Worm (Caenorhabditis elegans) whole organism, early embryonic: ENCODE data around the gene clec-187.

Experiments used
- B0310.2 ChIP-seq: sonication (generic microtip); optimal IDR thresholded peaks from 2 replicates; lab custom pipeline; 2016; ENCODE audit warnings: mild to moderate bottlenecking, missing genetic modification characterization, missing compliant biosample characterization
- F13C5.2 ChIP-seq: sonication (generic microtip); optimal IDR thresholded peaks from 2 replicates; lab custom pipeline; 2017; ENCODE audit warnings: mild to moderate bottlenecking, missing genetic modification characterization, inconsistent platforms, missing compliant biosample characterization
- aly-1 ChIP-seq: sonication (generic microtip); optimal IDR thresholded peaks from 2 replicates; lab custom pipeline; 2016; ENCODE audit warnings: missing genetic modification characterization, missing compliant biosample characterization
- ama-1 ChIP-seq: fragments of 150-350 bp; optimal IDR thresholded peaks from 2 replicates; lab custom pipeline; 2014
- ceh-13 ChIP-seq: fragments of 200-800 bp; sonication (Bioruptor generic); optimal IDR thresholded peaks from 2 replicates; lab custom pipeline; 2018; ENCODE audit warnings: mild to moderate bottlenecking, missing genetic modification characterization, missing compliant biosample characterization
- ceh-36 ChIP-seq: sonication (generic microtip); optimal IDR thresholded peaks from 2 replicates; lab custom pipeline; 2016; ENCODE audit warnings: missing genetic modification characterization, inconsistent platforms, missing compliant biosample characterization
- ets-7 ChIP-seq: sonication (generic microtip); optimal IDR thresholded peaks from 2 replicates; lab custom pipeline; 2016; ENCODE audit warnings: missing genotype, missing genetic modification characterization, missing compliant biosample characterization
- flt-1 ChIP-seq: fragments of 200-800 bp; sonication (Bioruptor generic); IDR thresholded peaks from 2 replicates; pipeline ENCODE4 v1.3.6; 2022; ENCODE audit warnings: missing genetic modification characterization, missing compliant biosample characterization
- hmbx-1 ChIP-seq: sonication (generic microtip); optimal IDR thresholded peaks from 2 replicates; lab custom pipeline; 2016; ENCODE audit warnings: mild to moderate bottlenecking, missing genetic modification characterization, missing compliant biosample characterization
- hmg-4 ChIP-seq: fragments of 200-800 bp; sonication (Bioruptor generic); optimal IDR thresholded peaks from 2 replicates; lab custom pipeline; 2018; ENCODE audit warnings: mild to moderate bottlenecking, missing genetic modification characterization, missing compliant biosample characterization
- hnd-1 ChIP-seq: sonication (generic microtip); optimal IDR thresholded peaks from 2 replicates; lab custom pipeline; 2016; ENCODE audit warnings: missing genetic modification characterization, missing compliant biosample characterization
- pes-1 ChIP-seq: fragments of 200-800 bp; sonication (Bioruptor generic); IDR thresholded peaks from 2 replicates; pipeline ENCODE4 v1.3.6; 2022; ENCODE audit warnings: missing genetic modification reagents, missing genetic modification characterization, missing compliant biosample characterization
- scrt-1 ChIP-seq: fragments of 200-800 bp; sonication (Bioruptor generic); IDR thresholded peaks from 2 replicates; pipeline ENCODE4 v1.3.6; 2022; ENCODE audit warnings: missing genetic modification characterization, missing compliant biosample characterization
- sea-1 ChIP-seq: fragments of 200-800 bp; sonication (Bioruptor generic); conservative IDR thresholded peaks from 2 replicates; pipeline ENCODE4 v1.3.6; 2022; ENCODE audit warnings: missing genetic modification characterization, missing compliant biosample characterization
- tbx-11 ChIP-seq: fragments of 200-800 bp; sonication (Bioruptor generic); IDR thresholded peaks from 2 replicates; pipeline ENCODE4 v1.3.6; 2022; ENCODE audit warnings: missing genetic modification characterization, missing compliant biosample characterization
- tbx-37 ChIP-seq: fragments of 200-800 bp; sonication (Bioruptor generic); conservative IDR thresholded peaks from 2 replicates; pipeline ENCODE4 v1.3.6; 2022; ENCODE audit warnings: missing genetic modification reagents, missing genetic modification characterization, missing compliant biosample characterization
- tra-4 ChIP-seq: sonication (generic microtip); optimal IDR thresholded peaks from 2 replicates; lab custom pipeline; 2017; ENCODE audit warnings: missing genetic modification characterization, missing compliant biosample characterization

Gene clec-187

DNA sequence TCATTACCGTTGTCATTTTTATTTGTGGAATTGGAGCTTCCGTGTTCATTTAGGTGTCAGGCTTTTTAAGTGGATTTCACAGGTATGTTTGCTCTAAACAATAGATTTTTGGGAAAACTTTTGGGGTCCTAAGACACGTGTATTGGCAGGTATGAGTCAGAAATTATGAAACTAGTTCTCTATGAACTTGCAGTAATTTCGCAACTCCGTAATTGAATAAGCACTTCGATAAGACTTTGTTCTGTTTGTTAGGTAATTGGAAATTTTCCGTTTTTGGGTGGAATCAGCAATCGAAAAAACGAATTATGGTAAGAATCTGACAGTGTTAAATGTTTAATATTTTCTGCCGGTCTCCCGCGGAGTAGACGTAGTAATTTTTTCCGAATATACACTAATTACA, 25.9 kb upstream of the clec-187 start:
- TF ChIP-seq ceh-13 = no peak
- TF ChIP-seq ama-1 = no peak
- TF ChIP-seq pes-1 (GFP tag; lab: Robert Waterston, UW) = no peak
- no peak for TF ChIP-seq ceh-36 (tag; lab: Kevin White, UChicago)
- no peak for TF ChIP-seq tbx-11
- no peak for TF ChIP-seq F13C5.2
- no peak for TF ChIP-seq flt-1
- no peak for TF ChIP-seq tbx-37 (GFP tag; lab: Robert Waterston, UW)
- TF ChIP-seq aly-1 (tag; lab: Kevin White, UChicago) = no peak
- no peak for TF ChIP-seq sea-1 (GFP tag; lab: Robert Waterston, UW)
- no peak for TF ChIP-seq hmbx-1 (tag; lab: Kevin White, UChicago)
- no peak for TF ChIP-seq hnd-1
- TF ChIP-seq scrt-1 (GFP tag; lab: Robert Waterston, UW) = no peak
- no peak for TF ChIP-seq ets-7 (tag; lab: Kevin White, UChicago)

DNA sequence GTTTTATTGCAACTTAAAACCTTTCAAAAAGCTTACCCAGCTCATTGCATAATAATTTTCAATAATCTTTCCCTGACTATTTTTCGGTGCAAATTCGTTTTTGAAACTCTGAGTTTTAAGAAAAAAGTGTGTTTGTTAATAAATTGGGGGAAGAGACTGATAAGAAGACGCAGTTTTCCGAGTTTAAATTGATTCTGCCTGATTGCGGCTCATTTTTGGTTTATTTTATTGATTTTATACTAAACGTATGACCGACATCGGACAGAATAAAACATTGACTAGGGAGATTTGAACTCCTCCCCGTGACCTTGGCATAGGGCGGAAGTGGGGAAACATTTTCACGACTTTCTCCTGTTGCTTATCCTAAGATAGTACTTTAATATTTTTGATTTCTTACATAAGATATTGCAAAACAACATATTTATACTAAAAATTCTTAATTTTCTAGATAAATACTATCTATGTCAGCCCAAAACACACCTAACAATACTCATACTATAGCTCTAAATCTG, 25.1 kb upstream of the clec-187 start, which contains the start of gene K08D8.7:
TSS of gene K08D8.7 (plus strand) at position 462 of the 512 bp plus-strand sequence.
- TF ChIP-seq aly-1 (tag; lab: Kevin White, UChicago) (no peak), hnd-1 (no peak), ceh-36 (tag; lab: Kevin White, UChicago) (no peak), tbx-11 (no peak), B0310.2 (tag; lab: Kevin White, UChicago) (no peak), ets-7 (tag; lab: Kevin White, UChicago) (no peak), pes-1 (GFP tag; lab: Robert Waterston, UW) (no peak), hmbx-1 (tag; lab: Kevin White, UChicago) (no peak)

DNA sequence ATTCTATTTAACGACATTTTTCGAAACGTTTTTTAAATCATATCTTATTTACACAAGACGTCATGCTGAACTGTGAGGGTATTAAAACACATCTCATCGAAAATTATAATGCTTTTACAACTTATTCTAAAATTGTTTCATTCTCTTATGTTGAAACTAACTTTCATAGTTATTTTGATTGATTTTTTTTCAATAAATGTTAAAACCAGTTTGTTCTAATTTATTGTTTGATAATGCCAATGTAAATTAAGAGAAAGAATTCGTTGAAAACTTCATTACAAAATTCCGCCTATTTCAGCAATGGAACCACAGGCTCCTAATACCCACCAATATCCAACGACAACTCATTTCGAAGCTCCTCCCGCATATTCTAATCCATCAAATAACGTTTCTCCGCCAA, 23.7 kb upstream of the clec-187 start, which contains the start of gene K08D8.11:
TSS of gene K08D8.11 (plus strand) at position 301 of the 400 bp plus-strand sequence.
- TF ChIP-seq tbx-11 (no peak), tbx-37 (GFP tag; lab: Robert Waterston, UW) (no peak), ets-7 (tag; lab: Kevin White, UChicago) (no peak), tra-4 (no peak)

DNA sequence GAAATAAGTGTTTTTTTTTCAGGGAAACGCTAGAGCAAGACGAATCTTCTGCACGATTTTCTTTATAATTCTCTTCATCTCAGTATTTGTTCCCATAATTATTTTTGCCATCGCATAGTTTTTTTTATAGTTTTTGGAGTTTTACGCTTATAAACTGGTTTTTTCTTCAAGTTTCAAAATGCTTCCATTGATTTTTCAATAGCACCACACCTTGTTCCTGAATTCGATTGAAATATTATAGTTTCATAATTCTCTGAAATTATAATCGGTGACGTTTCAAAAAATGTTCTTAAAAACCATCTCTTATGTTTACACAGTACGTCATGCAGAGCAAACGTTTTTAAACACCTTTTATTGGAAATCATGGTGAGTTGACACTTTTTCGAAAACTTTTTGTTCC, 21.9 kb upstream of the clec-187 start, which contains the start of gene K08D8.12:
TSS of gene K08D8.12 (plus strand) at position 301 of the 400 bp plus-strand sequence.
- TF ChIP-seq hnd-1 = no peak
- TF ChIP-seq tbx-37 (GFP tag; lab: Robert Waterston, UW) = no peak
- no peak for TF ChIP-seq F13C5.2
- no peak for TF ChIP-seq hmbx-1 (tag; lab: Kevin White, UChicago)

DNA sequence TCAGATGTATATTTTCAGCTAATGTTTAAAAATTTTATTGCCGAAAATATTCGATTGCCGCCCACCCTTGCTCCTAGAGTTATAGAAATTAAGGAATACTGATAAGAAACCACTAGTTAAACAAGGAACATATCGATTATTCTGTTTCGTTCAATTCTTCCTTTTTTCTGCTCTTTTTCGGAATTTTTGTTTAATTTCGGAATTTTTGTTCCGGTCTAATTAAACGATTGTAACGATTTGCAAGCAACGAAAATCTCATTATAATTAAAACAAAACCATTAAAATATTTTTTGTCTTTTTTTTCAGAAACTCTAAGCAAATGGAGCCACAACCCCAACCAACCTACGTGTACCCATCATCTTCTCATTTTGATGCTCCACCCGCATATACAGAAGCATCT, 20.9 kb upstream of the clec-187 start, which contains the start of gene K08D8.1:
TSS of gene K08D8.1 (plus strand) at position 301 of the 400 bp plus-strand sequence.
- TF ChIP-seq sea-1 (GFP tag; lab: Robert Waterston, UW) = no peak
- TF ChIP-seq flt-1 = no peak
- no peak for TF ChIP-seq tbx-37 (GFP tag; lab: Robert Waterston, UW)
- no peak for TF ChIP-seq tbx-11
- TF ChIP-seq pes-1 (GFP tag; lab: Robert Waterston, UW) = no peak
- no peak for TF ChIP-seq hmbx-1 (tag; lab: Kevin White, UChicago)
- TF ChIP-seq scrt-1 (GFP tag; lab: Robert Waterston, UW) = no peak
- TF ChIP-seq hmg-4 (GFP tag; lab: Kevin White, UChicago) = no peak

DNA sequence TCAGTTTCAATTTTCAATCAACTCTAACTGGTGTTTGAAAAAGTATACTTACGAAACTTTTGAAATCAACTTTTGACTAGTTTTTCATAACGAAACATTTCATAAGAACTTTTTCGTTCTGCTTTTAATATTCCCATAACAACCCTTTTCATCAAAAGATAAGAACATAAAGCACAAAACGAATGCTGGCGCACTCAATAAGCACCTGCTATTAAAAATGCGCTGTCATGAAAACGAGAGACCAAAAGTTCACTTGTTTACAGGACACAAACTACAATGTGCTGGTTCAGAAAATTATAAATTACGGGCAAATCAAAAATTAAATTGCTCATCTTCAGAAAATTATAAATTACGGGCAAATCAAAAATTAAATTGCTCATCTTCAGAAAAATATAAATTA, 19.8 kb upstream of the clec-187 start:
- TF ChIP-seq ceh-36 (tag; lab: Kevin White, UChicago) (no peak), ceh-13 (no peak), hmbx-1 (tag; lab: Kevin White, UChicago) (no peak), hmg-4 (GFP tag; lab: Kevin White, UChicago) (no peak), sea-1 (GFP tag; lab: Robert Waterston, UW) (no peak), tbx-11 (no peak), B0310.2 (tag; lab: Kevin White, UChicago) (no peak), flt-1 (no peak), ets-7 (tag; lab: Kevin White, UChicago) (no peak), tbx-37 (GFP tag; lab: Robert Waterston, UW) (no peak)

DNA sequence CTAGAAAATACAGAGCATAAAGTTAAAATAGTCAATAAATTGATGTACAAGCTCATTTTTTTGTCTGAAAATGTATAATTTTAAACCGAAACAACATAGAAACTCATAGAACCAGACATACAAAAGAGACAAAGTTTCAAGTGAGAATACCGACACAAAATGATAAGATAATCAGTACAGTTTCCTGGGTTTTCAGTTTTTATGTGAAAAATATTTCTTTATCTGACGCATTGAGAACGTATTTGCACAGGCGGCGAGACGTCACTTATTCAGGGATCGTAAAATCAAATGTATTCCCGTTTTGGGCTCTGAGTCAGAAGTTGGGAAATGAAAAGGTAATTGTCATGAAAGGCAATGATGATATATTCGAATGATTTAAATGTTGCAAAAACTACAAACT, 19.1 kb upstream of the clec-187 start, which contains the start of gene K08D8.6:
TSS of gene K08D8.6 (minus strand) at position 64 of the 400 bp plus-strand sequence.
- TF ChIP-seq ets-7 (tag; lab: Kevin White, UChicago) (no peak), scrt-1 (GFP tag; lab: Robert Waterston, UW) (no peak), hmbx-1 (tag; lab: Kevin White, UChicago) (no peak), tbx-37 (GFP tag; lab: Robert Waterston, UW) (no peak), B0310.2 (tag; lab: Kevin White, UChicago) (no peak)

DNA sequence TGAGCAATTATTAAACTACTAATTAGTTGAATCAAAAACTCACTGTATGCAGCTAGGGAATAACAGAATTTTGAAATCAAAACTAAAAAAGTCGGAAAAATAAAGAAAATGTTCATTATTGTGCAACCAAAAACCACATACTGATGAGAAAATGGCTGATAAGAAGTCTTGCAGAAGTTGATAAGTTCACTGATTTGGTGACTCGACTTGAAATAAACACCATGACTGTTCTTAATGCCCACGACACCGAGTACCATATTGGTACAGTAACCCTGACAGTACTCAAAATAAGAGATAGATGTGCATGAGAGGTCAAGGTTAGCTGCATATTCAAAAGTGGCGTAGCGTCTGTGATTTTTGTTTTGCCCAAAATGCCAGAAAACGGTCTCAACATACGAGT, 14.7 kb upstream of the clec-187 start:
- no peak for TF ChIP-seq hnd-1
- TF ChIP-seq F13C5.2 = no peak
- TF ChIP-seq B0310.2 (tag; lab: Kevin White, UChicago) = no peak

DNA sequence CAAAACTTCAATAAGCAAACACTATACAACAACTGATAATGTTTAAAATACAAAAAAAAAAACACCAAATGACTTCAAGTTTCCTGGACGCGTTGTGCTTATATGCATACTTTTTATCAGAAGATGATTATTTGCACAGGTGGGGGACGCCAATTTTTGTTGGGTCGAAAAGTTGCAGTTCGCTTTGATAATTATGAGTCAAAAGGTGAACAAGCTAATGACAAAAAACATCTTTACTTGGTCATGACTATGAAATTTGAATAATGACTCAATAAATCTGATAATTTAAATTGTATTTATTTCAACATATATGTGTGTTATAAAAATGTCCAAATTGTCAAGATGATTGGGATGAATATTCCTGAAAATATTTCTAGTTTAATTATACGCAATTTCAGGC, 11.9 kb upstream of the clec-187 start, which contains the start of gene ZK896.4:
TSS of gene ZK896.4 (minus strand) at position 101 of the 400 bp plus-strand sequence.
- no peak for TF ChIP-seq ceh-36 (tag; lab: Kevin White, UChicago)
- no peak for TF ChIP-seq pes-1 (GFP tag; lab: Robert Waterston, UW)
- TF ChIP-seq flt-1 = no peak
- no peak for TF ChIP-seq ama-1
- TF ChIP-seq ets-7 (tag; lab: Kevin White, UChicago) = no peak
- no peak for TF ChIP-seq hmbx-1 (tag; lab: Kevin White, UChicago)
